Worm (Caenorhabditis elegans) whole organism, L3 larva: ENCODE data around the gene col-93.

ENCODE experiments used
- R02D3.7 ChIP-seq: fragments of 150-350 bp; optimal IDR thresholded peaks from 2 replicates; lab custom pipeline; 2014; ENCODE audit warnings: missing biosample characterization, missing genetic modification characterization
- aly-2 ChIP-seq: fragments of 150-350 bp; optimal IDR thresholded peaks from 2 replicates; lab custom pipeline; 2014; ENCODE audit warnings: missing biosample characterization, missing genetic modification characterization
- ama-1 ChIP-seq: fragments of 150-350 bp; optimal IDR thresholded peaks from 2 replicates; lab custom pipeline; 2018
- ceh-28 ChIP-seq: fragments of 150-350 bp; optimal IDR thresholded peaks from 2 replicates; lab custom pipeline; 2014; ENCODE audit warnings: missing biosample characterization, missing genetic modification reagents, missing genetic modification characterization
- ceh-82 ChIP-seq: fragments of 150-350 bp; optimal IDR thresholded peaks from 2 replicates; lab custom pipeline; 2014; ENCODE audit warnings: missing biosample characterization, missing genetic modification characterization
- ceh-9 ChIP-seq: sonication (generic microtip); optimal IDR thresholded peaks from 2 replicates; lab custom pipeline; 2018; ENCODE audit warnings: missing biosample characterization, missing genetic modification characterization
- daf-12 ChIP-seq: fragments of 150-350 bp; optimal IDR thresholded peaks from 2 replicates; lab custom pipeline; 2014; ENCODE audit warnings: missing biosample characterization, missing genetic modification reagents, missing genetic modification characterization
- egl-27 ChIP-seq: sonication (generic microtip); optimal IDR thresholded peaks from 4 replicates; lab custom pipeline; 2017; ENCODE audit warnings: missing biosample characterization, missing genetic modification reagents, missing genetic modification characterization
- egl-5 ChIP-seq: fragments of 150-350 bp; optimal IDR thresholded peaks from 2 replicates; lab custom pipeline; 2017; ENCODE audit warnings: missing biosample characterization, missing genetic modification reagents, missing genetic modification characterization, inconsistent platforms
- elt-1 ChIP-seq: fragments of 150-350 bp; optimal IDR thresholded peaks from 2 replicates; lab custom pipeline; 2014; ENCODE audit warnings: missing biosample characterization, missing genetic modification characterization
- elt-2 ChIP-seq: sonication (generic microtip); optimal IDR thresholded peaks from 2 replicates; lab custom pipeline; 2016; ENCODE audit warnings: missing genetic modification reagents, mild to moderate bottlenecking, missing genetic modification characterization, missing compliant biosample characterization
- elt-3 ChIP-seq, 3 experiments: fragments of 150-350 bp in 1 of 3; sonication (generic microtip) in 2 of 3; optimal IDR thresholded peaks; 2 replicates in 2 of 3; 4 replicates in 1 of 3; lab custom pipeline; 2014 to 2017; ENCODE audit warnings: missing biosample characterization in 3 of 3, missing genetic modification characterization in 3 of 3
- eor-1 ChIP-seq, 2 experiments: fragments of 150-350 bp; optimal IDR thresholded peaks; 2 replicates each; lab custom pipeline; 2014 to 2018; ENCODE audit warnings: missing biosample characterization in 2 of 2, missing genetic modification characterization in 2 of 2
- fkh-10 ChIP-seq: sonication (generic microtip); optimal IDR thresholded peaks from 2 replicates; lab custom pipeline; 2017; ENCODE audit warnings: missing biosample characterization, missing genetic modification reagents, missing genetic modification characterization
- fkh-2 ChIP-seq: fragments of 150-350 bp; optimal IDR thresholded peaks from 2 replicates; lab custom pipeline; 2014; ENCODE audit warnings: missing biosample characterization, missing genetic modification reagents, missing genetic modification characterization
- fos-1 ChIP-seq: fragments of 150-350 bp; optimal IDR thresholded peaks from 2 replicates; lab custom pipeline; 2014; ENCODE audit warnings: missing biosample characterization, missing genetic modification characterization
- hmg-11 ChIP-seq: sonication (generic microtip); optimal IDR thresholded peaks from 2 replicates; lab custom pipeline; 2016; ENCODE audit warnings: missing genetic modification characterization, missing compliant biosample characterization
- jun-1 ChIP-seq: fragments of 150-350 bp; optimal IDR thresholded peaks from 2 replicates; lab custom pipeline; 2014; ENCODE audit warnings: missing biosample characterization, missing genetic modification reagents, missing genetic modification characterization
- lin-39 ChIP-seq: fragments of 150-350 bp; optimal IDR thresholded peaks from 2 replicates; lab custom pipeline; 2018; ENCODE audit warnings: missing biosample characterization, missing genetic modification reagents, missing genetic modification characterization
- lsy-12 ChIP-seq: sonication (generic microtip); optimal IDR thresholded peaks from 2 replicates; lab custom pipeline; 2016; ENCODE audit warnings: mild to moderate bottlenecking, missing genetic modification characterization, missing compliant biosample characterization
- mdl-1 ChIP-seq: fragments of 150-350 bp; optimal IDR thresholded peaks from 2 replicates; lab custom pipeline; 2014; ENCODE audit warnings: missing biosample characterization, missing genetic modification characterization
- mml-1 ChIP-seq: fragments of 150-350 bp; sonication (generic microtip); optimal IDR thresholded peaks from 3 replicates; lab custom pipeline; 2014; ENCODE audit warnings: missing biosample characterization, missing genetic modification characterization
- nfya-1 ChIP-seq: sonication (generic microtip); optimal IDR thresholded peaks from 2 replicates; lab custom pipeline; 2017; ENCODE audit warnings: missing genetic modification characterization, mild to moderate bottlenecking, missing compliant biosample characterization, antibody characterized with exemption, moderate library complexity; ENCODE audit not compliant: insufficient read depth
- nhr-11 ChIP-seq: fragments of 150-350 bp; optimal IDR thresholded peaks from 2 replicates; lab custom pipeline; 2014; ENCODE audit warnings: missing biosample characterization, missing genetic modification characterization
- nhr-12 ChIP-seq: fragments of 150-350 bp; optimal IDR thresholded peaks from 2 replicates; lab custom pipeline; 2014; ENCODE audit warnings: missing biosample characterization, missing genetic modification characterization
- nhr-23 ChIP-seq: fragments of 150-350 bp; optimal IDR thresholded peaks from 2 replicates; lab custom pipeline; 2014; ENCODE audit warnings: missing biosample characterization, missing genetic modification reagents, missing genetic modification characterization
- nhr-237 ChIP-seq: fragments of 150-350 bp; optimal IDR thresholded peaks from 2 replicates; lab custom pipeline; 2014; ENCODE audit warnings: missing biosample characterization, missing genetic modification characterization
- nhr-25 ChIP-seq: sonication (generic microtip); optimal IDR thresholded peaks from 2 replicates; lab custom pipeline; 2017; ENCODE audit warnings: missing biosample characterization, missing genetic modification characterization
- nhr-28 ChIP-seq: fragments of 150-350 bp; optimal IDR thresholded peaks from 2 replicates; lab custom pipeline; 2014; ENCODE audit warnings: missing biosample characterization, missing genetic modification characterization
- nhr-43 ChIP-seq: sonication (generic microtip); optimal IDR thresholded peaks from 2 replicates; lab custom pipeline; 2016; ENCODE audit warnings: mild to moderate bottlenecking, missing genetic modification characterization, missing compliant biosample characterization; ENCODE audit not compliant: poor library complexity, severe bottlenecking
- nhr-67 ChIP-seq: fragments of 150-350 bp; optimal IDR thresholded peaks from 2 replicates; lab custom pipeline; 2014; ENCODE audit warnings: missing biosample characterization, missing genetic modification characterization
- nhr-77 ChIP-seq: fragments of 150-350 bp; optimal IDR thresholded peaks from 2 replicates; lab custom pipeline; 2014; ENCODE audit warnings: missing biosample characterization, missing genetic modification characterization
- pha-4 ChIP-seq: fragments of 150-350 bp; optimal IDR thresholded peaks from 2 replicates; lab custom pipeline; 2014; ENCODE audit warnings: missing biosample characterization, missing genetic modification reagents, missing genetic modification characterization
- sea-2 ChIP-seq: fragments of 150-350 bp; sonication (generic microtip); optimal IDR thresholded peaks from 4 replicates; lab custom pipeline; 2014; ENCODE audit warnings: missing biosample characterization, missing genetic modification reagents, missing genetic modification characterization
- skn-1 ChIP-seq: fragments of 150-350 bp; optimal IDR thresholded peaks from 2 replicates; lab custom pipeline; 2014; ENCODE audit warnings: missing biosample characterization, missing genetic modification characterization
- tbx-2 ChIP-seq: sonication (generic microtip); optimal IDR thresholded peaks from 2 replicates; lab custom pipeline; 2016; ENCODE audit warnings: mild to moderate bottlenecking, missing genetic modification characterization, missing compliant biosample characterization
- unc-39 ChIP-seq: sonication (generic microtip); optimal IDR thresholded peaks from 4 replicates; lab custom pipeline; 2017; ENCODE audit warnings: missing biosample characterization, missing genetic modification characterization
- unc-62 ChIP-seq: fragments of 150-350 bp; sonication (generic microtip); optimal IDR thresholded peaks from 4 replicates; lab custom pipeline; 2014; ENCODE audit warnings: missing biosample characterization, missing genetic modification reagents, missing genetic modification characterization
- zag-1 ChIP-seq: fragments of 150-350 bp; optimal IDR thresholded peaks from 2 replicates; lab custom pipeline; 2014; ENCODE audit warnings: missing biosample characterization, missing genetic modification characterization
- ztf-11 ChIP-seq: fragments of 150-350 bp; optimal IDR thresholded peaks from 2 replicates; lab custom pipeline; 2014; ENCODE audit warnings: missing biosample characterization, missing genetic modification characterization
- ztf-4 ChIP-seq: fragments of 150-350 bp; optimal IDR thresholded peaks from 2 replicates; lab custom pipeline; 2014; ENCODE audit warnings: missing biosample characterization, missing genetic modification characterization

The col-93 gene

ce11 chrIII:11007552-11008272, 22.3 kb upstream of the col-93 start, which contains the start of the genes fipr-17 and Y48A6B.3 (continued):
- no peak for TF ChIP-seq nhr-77
- TF ChIP-seq jun-1 = no peak
- no peak for TF ChIP-seq sea-2
- no peak for TF ChIP-seq nhr-237 (tag; lab: Kevin White, UChicago)
- peak; percentile 75 for TF ChIP-seq nhr-25 (tag; lab: Kevin White, UChicago)
- TF ChIP-seq nhr-23 = peak; percentile 83
- TF ChIP-seq daf-12 (tag; lab: Kevin White, UChicago) = no peak
- TF ChIP-seq ceh-28 (tag; lab: Kevin White, UChicago) = peak; percentile 48
- no peak for TF ChIP-seq elt-3 (tag; optimal IDR thresholded peaks at IDR 0.05; lab: Kevin White, UChicago)
- TF ChIP-seq pha-4 (tag; lab: Kevin White, UChicago) = peak; percentile 96
- TF ChIP-seq fkh-10 = no peak
- TF ChIP-seq unc-39 (tag; lab: Kevin White, UChicago) = no peak
- no peak for TF ChIP-seq nhr-67
- TF ChIP-seq skn-1 (tag; lab: Kevin White, UChicago) = peak; percentile 88

DNA sequence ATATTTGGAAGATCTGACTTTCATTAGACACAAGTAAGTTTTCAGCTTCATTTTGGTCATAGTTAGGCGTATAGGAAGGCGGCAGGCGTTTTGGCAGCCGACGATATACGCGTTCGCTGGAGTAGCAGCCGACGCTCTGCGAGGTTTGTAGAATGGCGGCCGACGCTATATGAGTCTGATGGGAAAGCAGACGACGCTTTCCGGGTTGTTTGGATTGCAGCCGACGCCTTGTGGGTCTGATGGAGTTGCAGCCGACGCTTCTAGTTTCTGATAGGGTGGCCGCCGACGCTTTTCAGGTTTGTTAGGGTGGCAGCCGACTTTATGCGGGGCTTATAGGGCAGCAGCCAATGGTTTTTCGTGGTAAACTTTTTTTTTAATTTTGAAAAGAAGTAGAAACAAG, 17.4 kb upstream of the col-93 start:
- TF ChIP-seq tbx-2 (tag; lab: Kevin White, UChicago) = no peak

ce11 chrIII:10995156-10995555, 9.7 kb upstream of the col-93 start, which contains the start of gene dmsr-5:
dmsr-5 (minus strand) TSS chrIII:10995256.
- TF ChIP-seq egl-5 (tag; lab: Kevin White, UChicago) (no peak), ceh-82 (tag; lab: Kevin White, UChicago) (no peak), ztf-4 (tag; lab: Kevin White, UChicago) (no peak), fos-1 (tag; lab: Kevin White, UChicago) (no peak), nfya-1 (tag; lab: Kevin White, UChicago) (no peak), aly-2 (no peak), ceh-9 (tag; lab: Kevin White, UChicago) (no peak), zag-1 (tag; lab: Kevin White, UChicago) (no peak), mdl-1 (tag; lab: Kevin White, UChicago) (no peak), nhr-77 (no peak), elt-1 (tag; lab: Kevin White, UChicago) (no peak)

DNA sequence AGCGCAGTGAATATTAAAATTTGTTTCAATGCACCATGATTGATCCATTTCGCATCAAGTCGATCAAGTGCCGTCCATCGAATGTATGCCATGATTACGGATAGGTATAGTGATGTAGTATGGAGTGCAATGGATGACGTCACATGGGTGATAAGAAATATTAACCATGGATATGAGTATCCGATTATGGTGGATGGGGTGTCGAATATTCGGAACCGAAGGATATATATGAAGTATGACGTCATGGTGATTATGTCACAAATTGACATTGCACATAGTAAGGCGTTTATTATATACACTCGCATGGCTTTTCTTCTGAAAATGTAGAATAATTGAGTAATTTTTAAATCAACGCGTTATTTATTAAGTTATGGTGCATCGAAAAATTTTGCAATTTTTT, 8.7 kb upstream of the col-93 start:
- TF ChIP-seq jun-1 = no peak
- TF ChIP-seq hmg-11 = no peak
- no peak for TF ChIP-seq skn-1 (tag; lab: Kevin White, UChicago)
- TF ChIP-seq lsy-12 (tag; lab: Kevin White, UChicago) = no peak
- TF ChIP-seq ztf-11 (tag; lab: Kevin White, UChicago) = no peak
- TF ChIP-seq eor-1 (tag; optimal IDR thresholded peaks at IDR 0.05; lab: Kevin White, UChicago) = no peak
- no peak for TF ChIP-seq fos-1 (tag; lab: Kevin White, UChicago)
- no peak for TF ChIP-seq nhr-25 (tag; lab: Kevin White, UChicago)
- TF ChIP-seq lin-39 = no peak
- no peak for TF ChIP-seq nhr-43
- no peak for TF ChIP-seq elt-1 (tag; lab: Kevin White, UChicago)
- no peak for TF ChIP-seq daf-12 (tag; lab: Kevin White, UChicago)
- no peak for TF ChIP-seq nhr-23
- no peak for TF ChIP-seq ama-1 (lab: Kevin White, UChicago)
- TF ChIP-seq egl-27 (tag; lab: Kevin White, UChicago) = no peak
- no peak for TF ChIP-seq nhr-28
- no peak for TF ChIP-seq nhr-237 (tag; lab: Kevin White, UChicago)

ce11 chrIII:10989491-10990032, 4.2 kb upstream of the col-93 start:
- TF ChIP-seq nhr-43 (peak; percentile 96), elt-1 (tag; lab: Kevin White, UChicago) (peak; percentile 40), daf-12 (tag; lab: Kevin White, UChicago) (no peak), nhr-67 (peak; percentile 31), ceh-82 (tag; lab: Kevin White, UChicago) (peak; percentile 96), nhr-25 (tag; lab: Kevin White, UChicago) (peak; percentile 95), mml-1 (tag; lab: Kevin White, UChicago) (peak; percentile 33), nhr-12 (tag; lab: Kevin White, UChicago) (no peak), pha-4 (tag; lab: Kevin White, UChicago) (peak; percentile 94), nhr-77 (peak; percentile 87), aly-2 (peak; percentile 88), egl-5 (tag; lab: Kevin White, UChicago) (peak; percentile 93), nhr-23 (peak; percentile 95), R02D3.7 (tag; lab: Kevin White, UChicago) (peak; percentile 86), ztf-11 (tag; lab: Kevin White, UChicago) (peak; percentile 43), lsy-12 (tag; lab: Kevin White, UChicago) (peak; percentile 96), hmg-11 (peak; percentile 100), lin-39 (peak; percentile 92), fkh-2 (tag; lab: Kevin White, UChicago) (peak; percentile 14), fkh-10 (peak; percentile 50), nhr-11 (tag; lab: Kevin White, UChicago) (peak; percentile 26), ztf-4 (tag; lab: Kevin White, UChicago) (peak; percentile 87), elt-3 (tag; optimal IDR thresholded peaks at IDR 0.05; lab: Kevin White, UChicago) (peak in 1 of 3 experiments; percentile 88), unc-62 (peak; percentile 76), elt-2 (peak; percentile 68), sea-2 (peak; percentile 92)
